Worm (Caenorhabditis elegans): Measurements from ENCODE around the gene num-1.

DNA sequence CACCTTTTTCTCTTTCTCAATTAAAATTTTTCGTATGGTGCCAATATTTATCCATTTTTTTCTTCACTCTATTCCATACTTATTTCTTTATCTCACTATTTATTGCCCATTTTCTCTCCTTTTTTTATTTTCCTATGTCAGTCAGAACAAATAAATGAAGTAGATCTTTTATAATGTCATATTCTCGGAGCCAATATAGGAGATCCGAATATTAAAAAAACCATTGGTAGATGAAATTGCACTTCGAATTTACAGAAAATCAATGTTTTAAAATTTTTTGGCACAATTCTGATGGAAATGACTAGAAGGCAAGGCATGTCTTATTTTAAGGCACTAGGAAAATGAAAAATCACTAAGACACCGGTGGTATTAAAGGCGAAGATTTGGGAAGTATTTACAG is 39.0 kb upstream of the num-1 start:
- TF ChIP-seq dve-1 (tag; optimal IDR thresholded peaks at IDR 0.05; ENCODE audit: insufficient read depth) (peak; percentile 5), daf-16 (GFP tag; optimal IDR thresholded peaks at IDR 0.05) (no peak), daf-16 (tag; optimal IDR thresholded peaks at IDR 0.05) (no peak), nhr-41 (GFP tag; IDR thresholded peaks at IDR 0.05) (no peak), mep-1 (tag; optimal IDR thresholded peaks at IDR 0.05) (peak; percentile 9), F10B5.3 (tag; optimal IDR thresholded peaks at IDR 0.05) (no peak), zip-2 (tag; optimal IDR thresholded peaks at IDR 0.05) (no peak), snpc-1.2 (GFP tag; IDR thresholded peaks at IDR 0.05) (no peak), hif-1 (tag; optimal IDR thresholded peaks at IDR 0.05) (no peak)
